Worm (Caenorhabditis elegans) whole organism, early embryonic: ENCODE measurements around the gene let-268.

Source experiments
- F13C5.2 ChIP-seq: sonication (generic microtip); optimal IDR thresholded peaks from 2 replicates; lab custom pipeline; 2017; ENCODE audit warnings: mild to moderate bottlenecking, missing genetic modification characterization, inconsistent platforms, missing compliant biosample characterization
- hnd-1 ChIP-seq: sonication (generic microtip); optimal IDR thresholded peaks from 2 replicates; lab custom pipeline; 2016; ENCODE audit warnings: missing genetic modification characterization, missing compliant biosample characterization
- scrt-1 ChIP-seq: fragments of 200-800 bp; sonication (Bioruptor generic); IDR thresholded peaks from 2 replicates; pipeline ENCODE4 v1.3.6; 2022; ENCODE audit warnings: missing genetic modification characterization, missing compliant biosample characterization

DNA sequence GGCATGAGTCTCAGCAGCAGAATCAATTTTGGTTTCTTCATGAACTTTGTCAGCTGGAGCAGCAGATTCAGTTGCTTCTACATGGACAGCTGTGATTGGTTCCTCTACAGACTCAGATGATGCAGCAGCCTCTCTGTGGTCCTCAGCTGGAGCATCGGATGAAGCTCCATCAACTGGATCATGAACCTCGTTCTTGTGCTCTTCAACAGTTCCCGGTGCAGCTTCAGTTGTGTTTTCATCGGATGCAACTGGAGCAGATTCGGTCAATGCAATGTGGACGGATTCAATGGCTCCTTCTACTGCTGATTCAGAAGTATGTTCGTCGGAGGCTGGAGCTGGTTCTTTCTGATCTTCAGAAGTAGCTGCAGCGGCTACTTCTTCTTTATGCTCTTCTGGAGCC, 25.4 kb downstream of the let-268 start:
- TF ChIP-seq scrt-1, result no peak
- no peak for TF ChIP-seq hnd-1 (tag; lab: Kevin White, UChicago)
- TF ChIP-seq F13C5.2 (tag; lab: Kevin White, UChicago), result no peak
